Worm (Caenorhabditis elegans) whole organism, L4 larva: ENCODE results near the gene EGAP1.1.
A peak's percentile ranks its signal among the peaks of the same experiment; 100 is the strongest.

ENCODE experiments used
- F10B5.3 ChIP-seq: sonication (generic microtip); optimal IDR thresholded peaks from 2 replicates; lab custom pipeline; 2016; ENCODE audit warnings: mild to moderate bottlenecking, missing genetic modification characterization, missing compliant biosample characterization
- R02D3.7 ChIP-seq: fragments of 150-350 bp; sonication (generic microtip); optimal IDR thresholded peaks from 3 replicates; lab custom pipeline; 2014; ENCODE audit warnings: missing biosample characterization, missing genetic modification characterization
- T20F7.1 ChIP-seq: fragments of 200-800 bp; sonication (Bioruptor generic); optimal IDR thresholded peaks from 2 replicates; lab custom pipeline; 2018; ENCODE audit warnings: mild to moderate bottlenecking, missing genetic modification characterization, missing compliant biosample characterization
- Y105C5A.15 ChIP-seq: fragments of 200-800 bp; sonication (Bioruptor generic); IDR thresholded peaks from 2 replicates; pipeline ENCODE4 v1.3.6; 2022; ENCODE audit warnings: missing genetic modification characterization, missing compliant biosample characterization
- Y48G9A.11 ChIP-seq: fragments of 200-800 bp; sonication (Bioruptor generic); IDR thresholded peaks from 2 replicates; pipeline ENCODE4 v1.3.6; 2022; ENCODE audit warnings: missing genetic modification reagents, missing genetic modification characterization, missing compliant biosample characterization
- ZK546.5 ChIP-seq, 2 experiments: sonication (generic microtip); optimal IDR thresholded peaks; 2 replicates each; lab custom pipeline; 2017; ENCODE audit warnings: missing biosample characterization in 2 of 2, missing genetic modification characterization in 2 of 2
- attf-4 ChIP-seq: sonication (generic microtip); optimal IDR thresholded peaks from 3 replicates; lab custom pipeline; 2017; ENCODE audit warnings: missing biosample characterization, missing genetic modification characterization
- ceh-20 ChIP-seq: fragments of 200-800 bp; sonication (Bioruptor generic); IDR thresholded peaks from 2 replicates; pipeline ENCODE4 v1.3.6; 2022; ENCODE audit warnings: missing genetic modification reagents, missing genetic modification characterization, missing compliant biosample characterization
- ceh-32 ChIP-seq: sonication (generic microtip); optimal IDR thresholded peaks from 2 replicates; lab custom pipeline; 2016; ENCODE audit warnings: mild to moderate bottlenecking, missing genetic modification characterization, missing compliant biosample characterization; ENCODE audit not compliant: poor library complexity
- ceh-44 ChIP-seq: fragments of 200-800 bp; sonication (Bioruptor generic); IDR thresholded peaks from 2 replicates; pipeline ENCODE4 v1.3.6; 2022; ENCODE audit warnings: missing genetic modification reagents, missing genetic modification characterization, missing compliant biosample characterization
- ctbp-1 ChIP-seq: fragments of 200-800 bp; sonication (Bioruptor generic); IDR thresholded peaks from 2 replicates; pipeline ENCODE4 v1.3.6; 2022; ENCODE audit warnings: missing genetic modification reagents, missing genetic modification characterization, missing compliant biosample characterization
- daf-12 ChIP-seq: fragments of 150-350 bp; optimal IDR thresholded peaks from 2 replicates; lab custom pipeline; 2014; ENCODE audit warnings: missing biosample characterization, missing genetic modification reagents, missing genetic modification characterization
- daf-16 ChIP-seq, 3 experiments: sonication (generic microtip); optimal IDR thresholded peaks; 2 replicates each; lab custom pipeline; 2016 to 2017; ENCODE audit warnings: missing genetic modification characterization in 3 of 3, missing genetic modification reagents in 3 of 3, mild to moderate bottlenecking in 2 of 3, missing compliant biosample characterization in 2 of 3, missing biosample characterization in 1 of 3, moderate library complexity in 1 of 3
- dmd-6 ChIP-seq: fragments of 200-800 bp; sonication (Bioruptor generic); IDR thresholded peaks from 2 replicates; pipeline ENCODE4 v1.3.6; 2022; ENCODE audit warnings: missing genetic modification reagents, missing genetic modification characterization, missing compliant biosample characterization
- dve-1 ChIP-seq: sonication (generic microtip); optimal IDR thresholded peaks from 2 replicates; lab custom pipeline; 2017; ENCODE audit warnings: antibody characterized with exemption, mild to moderate bottlenecking, missing genetic modification characterization, missing compliant biosample characterization; ENCODE audit not compliant: insufficient read depth
- fkh-10 ChIP-seq: fragments of 150-350 bp; optimal IDR thresholded peaks from 2 replicates; lab custom pipeline; 2014; ENCODE audit warnings: missing biosample characterization, missing genetic modification reagents, missing genetic modification characterization
- fos-1 ChIP-seq: fragments of 150-350 bp; optimal IDR thresholded peaks from 2 replicates; lab custom pipeline; 2014; ENCODE audit warnings: missing biosample characterization, missing genetic modification characterization
- hlh-11 ChIP-seq: fragments of 200-800 bp; sonication (Bioruptor generic); optimal IDR thresholded peaks from 2 replicates; lab custom pipeline; 2018; ENCODE audit warnings: mild to moderate bottlenecking, missing genetic modification characterization, missing compliant biosample characterization
- hlh-30 ChIP-seq: sonication (generic microtip); optimal IDR thresholded peaks from 2 replicates; lab custom pipeline; 2017; ENCODE audit warnings: antibody characterized with exemption, mild to moderate bottlenecking, missing genetic modification characterization, missing compliant biosample characterization; ENCODE audit not compliant: insufficient read depth
- hmg-1.1 ChIP-seq: fragments of 200-800 bp; sonication (Bioruptor generic); IDR thresholded peaks from 2 replicates; pipeline ENCODE4 v1.3.6; 2022; ENCODE audit warnings: missing genetic modification reagents, missing genetic modification characterization, missing compliant biosample characterization
- jun-1 ChIP-seq: fragments of 150-350 bp; optimal IDR thresholded peaks from 2 replicates; lab custom pipeline; 2014; ENCODE audit warnings: missing biosample characterization, missing genetic modification reagents, missing genetic modification characterization
- lim-7 ChIP-seq: fragments of 200-800 bp; sonication (Bioruptor generic); IDR thresholded peaks from 2 replicates; pipeline ENCODE4 v1.3.6; 2022; ENCODE audit warnings: missing genetic modification characterization, missing compliant biosample characterization
- lin-15B ChIP-seq: fragments of 150-350 bp; sonication (generic microtip); optimal IDR thresholded peaks from 3 replicates; lab custom pipeline; 2014; ENCODE audit warnings: missing biosample characterization, missing genetic modification characterization
- lin-38 ChIP-seq: fragments of 200-800 bp; sonication (Bioruptor generic); IDR thresholded peaks from 2 replicates; pipeline ENCODE4 v1.3.6; 2022; ENCODE audit warnings: missing genetic modification reagents, missing genetic modification characterization, missing compliant biosample characterization
- lir-3 ChIP-seq: sonication (generic microtip); optimal IDR thresholded peaks from 2 replicates; lab custom pipeline; 2016; ENCODE audit warnings: mild to moderate bottlenecking, missing genetic modification characterization, missing compliant biosample characterization
- madf-5 ChIP-seq, 2 experiments: fragments of 200-800 bp; sonication (Bioruptor generic); IDR thresholded peaks; 2 replicates each; pipeline ENCODE4 v1.3.6; 2022; ENCODE audit warnings: missing compliant biosample characterization in 2 of 2, missing genetic modification characterization in 2 of 2
- madf-9 ChIP-seq: fragments of 200-800 bp; sonication (Bioruptor generic); conservative IDR thresholded peaks from 2 replicates; pipeline ENCODE4 v1.3.6; 2022; ENCODE audit warnings: missing genetic modification reagents, missing genetic modification characterization, missing compliant biosample characterization
- mep-1 ChIP-seq: fragments of 150-350 bp; sonication (generic microtip); optimal IDR thresholded peaks from 3 replicates; lab custom pipeline; 2014; ENCODE audit warnings: missing biosample characterization, missing genetic modification characterization
- mes-2 ChIP-seq: sonication (generic microtip); optimal IDR thresholded peaks from 2 replicates; lab custom pipeline; 2016; ENCODE audit warnings: missing genotype, mild to moderate bottlenecking, missing genetic modification characterization, missing compliant biosample characterization; ENCODE audit not compliant: poor library complexity, severe bottlenecking
- mxl-3 ChIP-seq: fragments of 200-800 bp; sonication (Bioruptor generic); optimal IDR thresholded peaks from 2 replicates; lab custom pipeline; 2018; ENCODE audit warnings: mild to moderate bottlenecking, missing genetic modification characterization, missing compliant biosample characterization
- nhr-111 ChIP-seq: fragments of 200-800 bp; sonication (Bioruptor generic); optimal IDR thresholded peaks from 2 replicates; lab custom pipeline; 2018; ENCODE audit warnings: mild to moderate bottlenecking, missing genetic modification characterization, missing compliant biosample characterization
- nhr-41 ChIP-seq: fragments of 200-800 bp; sonication (Bioruptor generic); IDR thresholded peaks from 2 replicates; pipeline ENCODE4 v1.3.6; 2022; ENCODE audit warnings: missing genetic modification reagents, missing genetic modification characterization, missing compliant biosample characterization
- nhr-6 ChIP-seq: fragments of 150-350 bp; optimal IDR thresholded peaks from 2 replicates; lab custom pipeline; 2014; ENCODE audit warnings: missing biosample characterization, missing genetic modification characterization
- nhr-77 ChIP-seq: fragments of 150-350 bp; optimal IDR thresholded peaks from 2 replicates; lab custom pipeline; 2014; ENCODE audit warnings: missing biosample characterization, missing genetic modification characterization
- php-3 ChIP-seq: fragments of 200-800 bp; sonication (Bioruptor generic); IDR thresholded peaks from 2 replicates; pipeline ENCODE4 v1.3.6; 2022; ENCODE audit warnings: missing genetic modification reagents, missing genetic modification characterization, missing compliant biosample characterization
- pqm-1 ChIP-seq: sonication (generic microtip); optimal IDR thresholded peaks from 2 replicates; lab custom pipeline; 2017; ENCODE audit warnings: missing biosample characterization, missing genetic modification characterization
- saeg-2 ChIP-seq: fragments of 200-800 bp; sonication (Bioruptor generic); IDR thresholded peaks from 2 replicates; pipeline ENCODE4 v1.3.6; 2022; ENCODE audit warnings: missing genetic modification reagents, missing genetic modification characterization, missing compliant biosample characterization
- sdz-12 ChIP-seq: fragments of 200-800 bp; sonication (Bioruptor generic); optimal IDR thresholded peaks from 2 replicates; lab custom pipeline; 2018; ENCODE audit warnings: mild to moderate bottlenecking, missing genetic modification characterization, missing compliant biosample characterization
- snpc-1.2 ChIP-seq: fragments of 200-800 bp; sonication (Bioruptor generic); IDR thresholded peaks from 2 replicates; pipeline ENCODE4 v1.3.6; 2022; ENCODE audit warnings: missing genetic modification reagents, missing genetic modification characterization, missing compliant biosample characterization
- snpc-4 ChIP-seq: fragments of 150-350 bp; optimal IDR thresholded peaks from 2 replicates; lab custom pipeline; 2014; ENCODE audit warnings: missing biosample characterization, missing genetic modification characterization
- tra-1 ChIP-seq: fragments of 200-800 bp; sonication (Bioruptor generic); IDR thresholded peaks from 2 replicates; pipeline ENCODE4 v1.3.6; 2022; ENCODE audit warnings: missing genetic modification reagents, missing genetic modification characterization, missing compliant biosample characterization
- unc-130 ChIP-seq: sonication (generic microtip); optimal IDR thresholded peaks from 2 replicates; lab custom pipeline; 2016; ENCODE audit warnings: missing genetic modification reagents, missing genetic modification characterization, missing compliant biosample characterization
- zag-1 ChIP-seq: fragments of 150-350 bp; optimal IDR thresholded peaks from 2 replicates; lab custom pipeline; 2014; ENCODE audit warnings: missing biosample characterization, missing genetic modification characterization
- zfp-2 ChIP-seq: sonication (generic microtip); optimal IDR thresholded peaks from 2 replicates; lab custom pipeline; 2016; ENCODE audit warnings: mild to moderate bottlenecking, missing genetic modification characterization, missing compliant biosample characterization
- zip-2 ChIP-seq: fragments of 150-350 bp; optimal IDR thresholded peaks from 2 replicates; lab custom pipeline; 2014; ENCODE audit warnings: missing biosample characterization, missing genetic modification characterization
- ztf-11 ChIP-seq: fragments of 150-350 bp; optimal IDR thresholded peaks from 2 replicates; lab custom pipeline; 2014; ENCODE audit warnings: missing biosample characterization, missing genetic modification characterization
- ztf-7 ChIP-seq: fragments of 150-350 bp; optimal IDR thresholded peaks from 2 replicates; lab custom pipeline; 2014; ENCODE audit warnings: missing biosample characterization, missing genetic modification characterization

The EGAP1.1 gene

ce11 chrIII:5938790-5939452 lies 1.9 kb upstream of the EGAP1.1 start:
- TF ChIP-seq lim-7 (GFP tag; lab: Robert Waterston, UW) (no peak), ceh-44 (GFP tag; lab: Robert Waterston, UW) (peak; percentile 18; the same call in 1 of the 2 replicates), tra-1 (GFP tag; lab: Robert Waterston, UW) (0 out of 2 replicates have a peak, but pooled peaks have one; percentile 13), hlh-11 (tag; lab: Kevin White, UChicago) (peak; percentile 24), daf-16 (GFP tag; optimal IDR thresholded peaks at IDR 0.05; lab: Kevin White, UChicago) (no peak), daf-16 (tag; optimal IDR thresholded peaks at IDR 0.05; lab: Kevin White, UChicago) (peak; percentile 78), unc-130 (GFP tag; lab: Kevin White, UChicago) (peak; percentile 84), pqm-1 (tag; lab: Kevin White, UChicago) (peak; percentile 23), ceh-20 (GFP tag; lab: Robert Waterston, UW) (peak; percentile 58), zag-1 (tag; lab: Kevin White, UChicago) (no peak), mes-2 (tag; lab: Kevin White, UChicago) (peak; percentile 27), R02D3.7 (no peak), nhr-77 (tag; lab: Kevin White, UChicago) (peak; percentile 36), hlh-30 (tag; lab: Kevin White, UChicago) (peak; percentile 67), Y48G9A.11 (GFP tag; lab: Robert Waterston, UW) (peak; percentile 57; the same call in 1 of the 2 replicates), php-3 (GFP tag; lab: Robert Waterston, UW) (peak; percentile 78), F10B5.3 (tag; lab: Kevin White, UChicago) (no peak), saeg-2 (no peak), fos-1 (tag; lab: Kevin White, UChicago) (no peak), lin-38 (GFP tag; lab: Robert Waterston, UW) (peak; percentile 43; the same call in 1 of the 2 replicates), dve-1 (tag; lab: Kevin White, UChicago) (peak; percentile 73), T20F7.1 (GFP tag; lab: Kevin White, UChicago) (peak; percentile 23), dmd-6 (0 out of 2 replicates have a peak, but pooled peaks have one; percentile 33)
- TF ChIP-seq, all 104 proteins: peak for 16

DNA sequence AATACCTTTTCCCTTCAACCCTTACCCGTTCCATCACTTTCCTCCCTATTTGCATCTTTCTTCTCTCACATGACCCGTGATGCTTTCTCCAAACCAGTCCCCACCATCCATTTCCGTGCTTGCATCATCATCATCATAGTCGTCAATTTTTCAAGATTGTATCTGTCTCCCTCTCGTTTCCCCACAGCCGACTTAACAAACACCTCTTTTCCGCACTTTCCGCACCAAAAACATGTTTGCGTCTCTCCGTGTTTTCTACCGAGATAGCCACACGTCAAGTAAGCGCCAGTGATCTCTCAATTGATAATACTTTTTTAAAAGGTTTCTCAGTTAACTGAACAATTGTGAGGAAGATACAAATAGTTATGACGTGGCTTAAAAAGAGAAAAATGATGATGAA lies 993 bp upstream of the EGAP1.1 start:
- TF ChIP-seq T20F7.1 (GFP tag; lab: Kevin White, UChicago) (no peak), hmg-1.1 (GFP tag; lab: Robert Waterston, UW) (peak; percentile 45; the same call in 1 of the 2 replicates), lir-3 (tag; lab: Kevin White, UChicago) (no peak), zfp-2 (no peak), dmd-6 (peak; percentile 46; the same call in 1 of the 2 replicates), jun-1 (tag; lab: Kevin White, UChicago) (no peak), ceh-32 (tag; lab: Kevin White, UChicago) (no peak), nhr-111 (no peak), attf-4 (no peak), sdz-12 (GFP tag; lab: Kevin White, UChicago) (no peak), daf-12 (tag; lab: Kevin White, UChicago) (no peak), nhr-77 (tag; lab: Kevin White, UChicago) (peak; percentile 12), F10B5.3 (tag; lab: Kevin White, UChicago) (no peak), ztf-7 (tag; lab: Kevin White, UChicago) (peak; percentile 86), zag-1 (tag; lab: Kevin White, UChicago) (no peak), madf-9 (GFP tag; lab: Robert Waterston, UW) (no peak), mxl-3 (peak; percentile 83), ctbp-1 (GFP tag; lab: Robert Waterston, UW) (peak; percentile 63; the same call in 1 of the 2 replicates), fkh-10 (GFP tag; lab: Kevin White, UChicago) (no peak), lin-15B (tag; lab: Kevin White, UChicago) (no peak), snpc-1.2 (GFP tag; lab: Robert Waterston, UW) (no peak), zip-2 (peak; percentile 14), ZK546.5 (tag; optimal IDR thresholded peaks at IDR 0.05; lab: Kevin White, UChicago) (no peak), madf-5 (GFP tag; IDR thresholded peaks at IDR 0.05; lab: Robert Waterston, UW) (no peak), snpc-4 (tag; lab: Kevin White, UChicago) (no peak), mep-1 (tag; lab: Kevin White, UChicago) (peak; percentile 85), Y105C5A.15 (GFP tag; lab: Robert Waterston, UW) (no peak), hlh-11 (tag; lab: Kevin White, UChicago) (peak; percentile 93), nhr-41 (GFP tag; lab: Robert Waterston, UW) (no peak), ztf-11 (tag; lab: Kevin White, UChicago) (no peak), nhr-6 (peak; percentile 34)
